Worm (Caenorhabditis elegans): Measurements from ENCODE around the gene cox-11.

cox-11 gene

ce11 chrIV:13244024-13244423 is at the start of gene cox-11:
Gene cox-11 (plus strand): TSS chrIV:13244324.
- no peak for TF ChIP-seq zfp-2 (tag; optimal IDR thresholded peaks at IDR 0.05)
- no peak for TF ChIP-seq lin-1 (GFP tag; IDR thresholded peaks at IDR 0.05)

- no peak for TF ChIP-seq tag-97 (GFP tag; IDR thresholded peaks at IDR 0.05)
- TF ChIP-seq lim-7 (GFP tag; IDR thresholded peaks at IDR 0.05) = no peak
- TF ChIP-seq aha-1 (tag) = peak; percentile 49
- no peak for TF ChIP-seq lin-39 (tag; optimal IDR thresholded peaks at IDR 0.05)
These were observed 46.8 kb upstream of the cox-11 start, which contains the start of gene C48D1.1 for ce11 chrIV:13197282-13197681. Gene C48D1.1 (minus strand): TSS chrIV:13197382.

- TF ChIP-seq mdl-1 (tag; optimal IDR thresholded peaks at IDR 0.05) (no peak), set-16 (GFP tag; IDR thresholded peaks at IDR 0.05) (no peak), ces-1 (GFP tag; optimal IDR thresholded peaks at IDR 0.05) (no peak), vab-7 (GFP tag; IDR thresholded peaks at IDR 0.05) (no peak), fkh-10 (GFP tag; optimal IDR thresholded peaks at IDR 0.05) (no peak), Y75B8A.6 (GFP tag; IDR thresholded peaks at IDR 0.05) (no peak), attf-4 (tag; optimal IDR thresholded peaks at IDR 0.05) (no peak), hmg-1.1 (GFP tag; IDR thresholded peaks at IDR 0.05) (no peak), mxl-3 (GFP tag; optimal IDR thresholded peaks at IDR 0.05) (no peak), madf-9 (GFP tag; conservative IDR thresholded peaks at IDR 0.05) (no peak), spr-3 (GFP tag; optimal IDR thresholded peaks at IDR 0.05) (no peak), daf-19 (GFP tag; conservative IDR thresholded peaks at IDR 0.05) (no peak), zag-1 (tag; optimal IDR thresholded peaks at IDR 0.05) (no peak), ceh-32 (tag; optimal IDR thresholded peaks at IDR 0.05; ENCODE audit: poor library complexity) (no peak), F49E8.2 (tag; optimal IDR thresholded peaks at IDR 0.05; ENCODE audit: borderline replicate concordance) (no peak), lin-29 (GFP tag; IDR thresholded peaks at IDR 0.05) (no peak), mep-1 (tag; optimal IDR thresholded peaks at IDR 0.05) (no peak)
These were observed 40.1 kb upstream of the cox-11 start, which contains the start of gene ced-3 for ce11 chrIV:13204037-13204436. Gene ced-3 (minus strand): TSS chrIV:13204137.

ce11 chrIV:13205891-13206290 is 38.2 kb upstream of the cox-11 start:
- TF ChIP-seq nhr-25 (tag; optimal IDR thresholded peaks at IDR 0.05; ENCODE audit: borderline replicate concordance, insufficient read depth) (no peak), nhr-28 (tag; optimal IDR thresholded peaks at IDR 0.05) (peak; percentile 7), madf-9 (GFP tag; conservative IDR thresholded peaks at IDR 0.05) (no peak), mes-2 (tag; optimal IDR thresholded peaks at IDR 0.05; ENCODE audit: poor library complexity, severe bottlenecking) (peak; percentile 57), lin-38 (GFP tag; IDR thresholded peaks at IDR 0.05) (peak; percentile 78), pha-4 (GFP tag; IDR thresholded peaks at IDR 0.05) (no peak), pha-4 (tag; optimal IDR thresholded peaks at IDR 0.05) (no peak), nhr-6 (tag; optimal IDR thresholded peaks at IDR 0.05) (peak; percentile 28), dpl-1 (GFP tag; optimal IDR thresholded peaks at IDR 0.05) (peak; percentile 58), ceh-20 (GFP tag; IDR thresholded peaks at IDR 0.05) (no peak), zip-11 (GFP tag; IDR thresholded peaks at IDR 0.05) (no peak), lsy-2 (tag; optimal IDR thresholded peaks at IDR 0.05) (peak in 1 of 2 experiments; percentile 20), hlh-30 (tag; optimal IDR thresholded peaks at IDR 0.05; ENCODE audit: insufficient read depth) (peak; percentile 21)

ce11 chrIV:13209566-13209965 is 34.6 kb upstream of the cox-11 start, which contains the start of gene C48D1.9:
Gene C48D1.9 (minus strand): TSS chrIV:13209666.
- TF ChIP-seq unc-62 (GFP tag; optimal IDR thresholded peaks at IDR 0.05 in 1 of 2) = no peak
- TF ChIP-seq unc-62 (tag; optimal IDR thresholded peaks at IDR 0.05) = no peak
- no peak for TF ChIP-seq lin-29 (GFP tag; IDR thresholded peaks at IDR 0.05)
- no peak for TF ChIP-seq nhr-42 (GFP tag; IDR thresholded peaks at IDR 0.05)
- no peak for TF ChIP-seq hif-1 (tag; optimal IDR thresholded peaks at IDR 0.05)
- no peak for TF ChIP-seq lin-39 (tag; optimal IDR thresholded peaks at IDR 0.05)
- TF ChIP-seq mes-2 (tag; optimal IDR thresholded peaks at IDR 0.05; ENCODE audit: poor library complexity, severe bottlenecking) = no peak
- no peak for TF ChIP-seq ces-1 (GFP tag; optimal IDR thresholded peaks at IDR 0.05)
- TF ChIP-seq lir-3 (tag; optimal IDR thresholded peaks at IDR 0.05) = no peak
